Worm (Caenorhabditis elegans) whole organism, mixed stage, embryonic: ENCODE results near the gene R08D7.4.

ENCODE experiments used
- M03D4.4 ChIP-seq: sonication (generic microtip); optimal IDR thresholded peaks from 2 replicates; lab custom pipeline; 2017; ENCODE audit warnings: mild to moderate bottlenecking, missing genetic modification characterization, missing compliant biosample characterization
- pha-4 ChIP-seq: fragments of 150-350 bp; optimal IDR thresholded peaks from 2 replicates; lab custom pipeline; 2018; ENCODE audit warnings: missing biosample characterization, missing genetic modification reagents, missing genetic modification characterization

DNA sequence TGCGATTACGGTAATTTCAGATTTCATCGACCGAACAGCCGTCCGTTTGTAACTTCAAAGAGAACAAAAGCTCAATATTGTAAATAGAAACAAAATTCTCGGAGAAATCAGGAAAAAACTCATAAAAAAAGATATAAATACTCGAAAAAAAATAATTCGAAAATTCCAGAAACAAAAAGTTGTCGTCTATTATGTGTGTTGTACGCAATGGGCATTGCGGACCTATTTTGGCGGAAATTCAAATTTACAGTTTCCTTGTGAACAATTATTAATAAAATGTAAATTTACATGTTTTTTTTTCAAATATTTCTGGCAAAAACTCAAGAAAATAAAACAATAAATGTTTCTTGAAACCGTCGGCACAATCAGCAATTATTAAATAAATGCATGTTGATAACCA lies 13.8 kb downstream of the R08D7.4 start:
- TF ChIP-seq pha-4 (tag; lab: Kevin White, UChicago): no peak
- no peak for TF ChIP-seq M03D4.4 (tag; lab: Kevin White, UChicago)
